Worm (Caenorhabditis elegans) whole organism, L1 larva: Measurements from ENCODE around the gene str-193.

Experiments used
- C16A3.4 ChIP-seq: fragments of 150-350 bp; optimal IDR thresholded peaks from 2 replicates; lab custom pipeline; 2014; ENCODE audit warnings: missing biosample characterization, missing genetic modification characterization
- aha-1 ChIP-seq: fragments of 150-350 bp; optimal IDR thresholded peaks from 2 replicates; lab custom pipeline; 2014; ENCODE audit warnings: missing biosample characterization, missing genetic modification characterization
- blmp-1 ChIP-seq: fragments of 150-350 bp; optimal IDR thresholded peaks from 2 replicates; lab custom pipeline; 2014; ENCODE audit warnings: missing biosample characterization, missing genetic modification characterization
- ceh-82 ChIP-seq, 3 experiments: fragments of 150-350 bp in 1 of 3; sonication (generic microtip) in 2 of 3; optimal IDR thresholded peaks; 2 replicates each; lab custom pipeline; 2014 to 2017; ENCODE audit warnings: missing biosample characterization in 3 of 3, missing genetic modification characterization in 3 of 3
- ceh-88 ChIP-seq: fragments of 200-800 bp; sonication (Bioruptor generic); IDR thresholded peaks from 2 replicates; pipeline ENCODE4 v1.3.6; 2022; ENCODE audit warnings: missing genetic modification characterization, missing compliant biosample characterization
- ceh-90 ChIP-seq: sonication (generic microtip); optimal IDR thresholded peaks from 2 replicates; lab custom pipeline; 2016; ENCODE audit warnings: missing genetic modification characterization, missing compliant biosample characterization
- efl-1 ChIP-seq, 4 experiments: fragments of 150-350 bp; optimal IDR thresholded peaks in 3 of 4; peaks in 1 of 4; 1 replicate in 1 of 4; 2 replicates in 3 of 4; lab custom pipeline; 2014; ENCODE audit warnings: missing biosample characterization in 2 of 4, missing genetic modification characterization in 2 of 4, missing genetic modification reagents in 2 of 4
- efl-3 ChIP-seq: fragments of 200-800 bp; sonication (Bioruptor generic); optimal IDR thresholded peaks from 2 replicates; lab custom pipeline; 2018; ENCODE audit warnings: mild to moderate bottlenecking, missing genetic modification characterization, missing compliant biosample characterization
- egl-27 ChIP-seq, 2 experiments: fragments of 150-350 bp in 1 of 2; sonication (generic microtip); optimal IDR thresholded peaks; 3 replicates each; lab custom pipeline; 2017 to 2018; ENCODE audit warnings: missing biosample characterization in 2 of 2, missing genetic modification characterization in 2 of 2, missing genetic modification reagents in 2 of 2
- elt-2 ChIP-seq: sonication (generic microtip); optimal IDR thresholded peaks from 2 replicates; lab custom pipeline; 2016; ENCODE audit warnings: missing genetic modification characterization, mild to moderate bottlenecking, inconsistent platforms, missing compliant biosample characterization, missing genetic modification reagents
- fkh-10 ChIP-seq: sonication (generic microtip); optimal IDR thresholded peaks from 2 replicates; lab custom pipeline; 2017; ENCODE audit warnings: missing biosample characterization, missing genetic modification reagents, missing genetic modification characterization
- irx-1 ChIP-seq: sonication (generic microtip); optimal IDR thresholded peaks from 2 replicates; lab custom pipeline; 2016; ENCODE audit warnings: missing genetic modification characterization, missing compliant biosample characterization
- isw-1 ChIP-seq: fragments of 200-800 bp; sonication (Bioruptor generic); IDR thresholded peaks from 2 replicates; pipeline ENCODE4 v1.3.6; 2022; ENCODE audit warnings: missing genetic modification characterization, missing compliant biosample characterization
- jun-1 ChIP-seq: fragments of 150-350 bp; optimal IDR thresholded peaks from 2 replicates; lab custom pipeline; 2014; ENCODE audit warnings: missing biosample characterization, missing genetic modification reagents, missing genetic modification characterization
- lin-13 ChIP-seq: fragments of 150-350 bp; optimal IDR thresholded peaks from 2 replicates; lab custom pipeline; 2014; ENCODE audit warnings: missing biosample characterization, missing genetic modification reagents, missing genetic modification characterization
- lin-39 ChIP-seq: fragments of 150-350 bp; optimal IDR thresholded peaks from 2 replicates; lab custom pipeline; 2014; ENCODE audit warnings: missing biosample characterization, missing genetic modification reagents, missing genetic modification characterization
- lsy-2 ChIP-seq, 2 experiments: fragments of 150-350 bp; optimal IDR thresholded peaks; 2 replicates each; lab custom pipeline; 2014; ENCODE audit warnings: missing biosample characterization in 2 of 2, missing genetic modification characterization in 2 of 2
- mab-9 ChIP-seq: fragments of 200-800 bp; sonication (Bioruptor generic); IDR thresholded peaks from 2 replicates; pipeline ENCODE4 v1.3.6; 2022; ENCODE audit warnings: missing genetic modification reagents, missing genetic modification characterization, missing compliant biosample characterization
- mef-2 ChIP-seq: fragments of 150-350 bp; optimal IDR thresholded peaks from 2 replicates; lab custom pipeline; 2014; ENCODE audit warnings: missing biosample characterization, missing genetic modification characterization
- mep-1 ChIP-seq: fragments of 150-350 bp; optimal IDR thresholded peaks from 2 replicates; lab custom pipeline; 2014; ENCODE audit warnings: missing biosample characterization, missing genetic modification characterization
- nhr-11 ChIP-seq: fragments of 150-350 bp; optimal IDR thresholded peaks from 2 replicates; lab custom pipeline; 2014; ENCODE audit warnings: missing biosample characterization, missing genetic modification characterization
- nhr-12 ChIP-seq: sonication (generic microtip); optimal IDR thresholded peaks from 2 replicates; lab custom pipeline; 2017; ENCODE audit warnings: missing biosample characterization, missing genetic modification characterization
- nhr-19 ChIP-seq: fragments of 200-800 bp; sonication (Bioruptor generic); conservative IDR thresholded peaks from 2 replicates; pipeline ENCODE4 v1.3.6; 2022; ENCODE audit warnings: missing genetic modification characterization, missing compliant biosample characterization
- nhr-20 ChIP-seq: sonication (generic microtip); optimal IDR thresholded peaks from 2 replicates; lab custom pipeline; 2016; ENCODE audit warnings: mild to moderate bottlenecking, missing genetic modification characterization, missing compliant biosample characterization
- nhr-237 ChIP-seq: fragments of 150-350 bp; optimal IDR thresholded peaks from 2 replicates; lab custom pipeline; 2014; ENCODE audit warnings: missing biosample characterization, missing genetic modification characterization
- nhr-71 ChIP-seq: sonication (generic microtip); optimal IDR thresholded peaks from 2 replicates; lab custom pipeline; 2016; ENCODE audit warnings: mild to moderate bottlenecking, missing genetic modification characterization, moderate library complexity, missing compliant biosample characterization
- nhr-76 ChIP-seq: sonication (generic microtip); optimal IDR thresholded peaks from 2 replicates; lab custom pipeline; 2017; ENCODE audit warnings: missing biosample characterization, missing genetic modification characterization
- nhr-85 ChIP-seq: sonication (generic microtip); peaks from one replicate; lab custom pipeline; 2016; ENCODE audit warnings: missing genetic modification characterization, inconsistent platforms, missing compliant biosample characterization
- pag-3 ChIP-seq: sonication (generic microtip); optimal IDR thresholded peaks from 2 replicates; lab custom pipeline; 2017; ENCODE audit warnings: missing genetic modification characterization, mild to moderate bottlenecking, missing compliant biosample characterization, antibody characterized with exemption, borderline replicate concordance; ENCODE audit not compliant: insufficient read depth
- snu-23 ChIP-seq: sonication (generic microtip); optimal IDR thresholded peaks from 2 replicates; lab custom pipeline; 2016; ENCODE audit warnings: missing genetic modification characterization, missing compliant biosample characterization
- sptf-1 ChIP-seq: fragments of 150-350 bp; optimal IDR thresholded peaks from 2 replicates; lab custom pipeline; 2014; ENCODE audit warnings: missing biosample characterization, missing genetic modification characterization
- unc-62 ChIP-seq: fragments of 150-350 bp; optimal IDR thresholded peaks from 2 replicates; lab custom pipeline; 2014; ENCODE audit warnings: missing biosample characterization, missing genetic modification reagents, missing genetic modification characterization
- unc-98 ChIP-seq: fragments of 200-800 bp; sonication (Bioruptor generic); IDR thresholded peaks from 2 replicates; pipeline ENCODE4 v1.3.6; 2022; ENCODE audit warnings: missing genetic modification characterization, missing compliant biosample characterization
- xbp-1 ChIP-seq: sonication (generic microtip); optimal IDR thresholded peaks from 2 replicates; lab custom pipeline; 2016; ENCODE audit warnings: missing genetic modification characterization, missing compliant biosample characterization
- ztf-4 ChIP-seq: fragments of 150-350 bp; optimal IDR thresholded peaks from 2 replicates; lab custom pipeline; 2014; ENCODE audit warnings: missing biosample characterization, missing genetic modification characterization

Gene str-193

ce11 chrV:9821724-9822123, at the start of gene str-193:
str-193 (minus strand) TSS chrV:9821824.
- TF ChIP-seq nhr-12 (tag; lab: Kevin White, UChicago), result no peak
- TF ChIP-seq elt-2 (tag; lab: Kevin White, UChicago), result no peak

- TF ChIP-seq egl-27 (tag; optimal IDR thresholded peaks at IDR 0.05; lab: Kevin White, UChicago) (no peak), snu-23 (no peak), nhr-76 (tag; lab: Kevin White, UChicago) (no peak), efl-3 (GFP tag; lab: Kevin White, UChicago) (no peak), fkh-10 (GFP tag; lab: Kevin White, UChicago) (no peak), aha-1 (tag; lab: Kevin White, UChicago) (no peak), lin-13 (GFP tag; lab: Kevin White, UChicago) (no peak), nhr-85 (no peak), ceh-82 (tag; optimal IDR thresholded peaks at IDR 0.05; lab: Kevin White, UChicago) (no peak), pag-3 (tag; lab: Kevin White, UChicago) (no peak)
Measured at ce11 chrV:9871339-9871738, 49.7 kb upstream of the str-193 start, which contains the start of gene srab-18. srab-18 (minus strand) TSS chrV:9871439.

ce11 chrV:9868311-9868710, 46.7 kb upstream of the str-193 start, which contains the start of gene srab-17:
srab-17 (minus strand) TSS chrV:9868411.
- no peak for TF ChIP-seq nhr-20
- no peak for TF ChIP-seq lin-39 (tag; lab: Kevin White, UChicago)
- no peak for TF ChIP-seq jun-1 (tag; lab: Kevin White, UChicago)
- no peak for TF ChIP-seq unc-62
- TF ChIP-seq mab-9 (GFP tag; lab: Robert Waterston, UW), result no peak
- no peak for TF ChIP-seq irx-1 (tag; lab: Kevin White, UChicago)
- no peak for TF ChIP-seq elt-2 (tag; lab: Kevin White, UChicago)
- TF ChIP-seq unc-98 (GFP tag; lab: Robert Waterston, UW), result no peak

- TF ChIP-seq mep-1, result no peak
- no peak for TF ChIP-seq mef-2 (tag; lab: Kevin White, UChicago)
- no peak for TF ChIP-seq nhr-237
- TF ChIP-seq C16A3.4 (tag; lab: Kevin White, UChicago), result no peak
- peak; percentile 66 to 70 for TF ChIP-seq lsy-2 (tag; optimal IDR thresholded peaks at IDR 0.05; lab: Kevin White, UChicago)
- TF ChIP-seq blmp-1 (tag; lab: Kevin White, UChicago), result peak; percentile 25
- TF ChIP-seq ceh-88 (GFP tag; lab: Robert Waterston, UW), result no peak
- peak; percentile 99 for TF ChIP-seq xbp-1 (tag; lab: Kevin White, UChicago)
Measured at ce11 chrV:9860337-9860736, 38.7 kb upstream of the str-193 start.

- TF ChIP-seq pag-3 (tag; lab: Kevin White, UChicago) (no peak), efl-1 (optimal IDR thresholded peaks at IDR 0.05; lab: Kevin White, UChicago) (no peak), efl-1 (GFP tag; optimal IDR thresholded peaks at IDR 0.05 in 1 of 2; lab: Kevin White, UChicago) (peak in 1 of 2 experiments; percentile 47)
Measured at ce11 chrV:9859863-9860262, 38.2 kb upstream of the str-193 start, which contains the start of gene lsy-12. lsy-12 (minus strand) TSS chrV:9859963.

ce11 chrV:9856978-9857377, 35.4 kb upstream of the str-193 start:
- TF ChIP-seq sptf-1 (no peak), nhr-11 (tag; lab: Kevin White, UChicago) (no peak), elt-2 (tag; lab: Kevin White, UChicago) (peak; percentile 49), ceh-90 (no peak), ztf-4 (tag; lab: Kevin White, UChicago) (no peak), nhr-19 (GFP tag; lab: Robert Waterston, UW) (no peak), isw-1 (GFP tag; lab: Robert Waterston, UW) (no peak), nhr-71 (no peak)
